Fruit fly (Drosophila melanogaster): Measurements from ENCODE around the gene sowah.

sowah gene

dm6 chr3L:12551671-12552070 lies 20.7 kb downstream of the sowah start (continued):
- TF ChIP-seq ken (GFP tag; IDR thresholded peaks at IDR 0.05): no peak
- peak; percentile 7 to 24 for TF ChIP-seq bsh (GFP tag; optimal IDR thresholded peaks at IDR 0.05)
- no peak for TF ChIP-seq lola (GFP tag; optimal IDR thresholded peaks at IDR 0.05)
- peak; percentile 10 for TF ChIP-seq CG1603 (tag; optimal IDR thresholded peaks at IDR 0.05)
- TF ChIP-seq wdn (GFP tag; IDR thresholded peaks at IDR 0.05): no peak
- TF ChIP-seq Deaf1 (tag; optimal IDR thresholded peaks at IDR 0.05): no peak
- no peak for TF ChIP-seq CG30403 (GFP tag; optimal IDR thresholded peaks at IDR 0.05)
- no peak for TF ChIP-seq cato (GFP tag; optimal IDR thresholded peaks at IDR 0.05; ENCODE audit: borderline replicate concordance)
- TF ChIP-seq CG11723 (GFP tag; optimal IDR thresholded peaks at IDR 0.05): no peak
- TF ChIP-seq abd-A (tag; optimal IDR thresholded peaks at IDR 0.05): no peak
- TF ChIP-seq Doc3 (GFP tag; IDR thresholded peaks at IDR 0.05; ENCODE audit: partially characterized antibody): no peak
- TF ChIP-seq CG31441 (GFP tag; IDR thresholded peaks at IDR 0.05): no peak
- no peak for TF ChIP-seq Trl (optimal IDR thresholded peaks at IDR 0.05)
- no peak for TF ChIP-seq Trl (GFP tag; optimal IDR thresholded peaks at IDR 0.05)
- no peak for TF ChIP-seq CG8944 (GFP tag; optimal IDR thresholded peaks at IDR 0.05)
- no peak for TF ChIP-seq pan (optimal IDR thresholded peaks at IDR 0.05)
- TF ChIP-seq pan (GFP tag; optimal IDR thresholded peaks at IDR 0.05 in 1 of 2, IDR thresholded peaks at IDR 0.05 in 1 of 2): peak in 1 of 2 experiments; percentile 47
- peak; percentile 49 for TF ChIP-seq lbe (GFP tag; optimal IDR thresholded peaks at IDR 0.05)
- no peak for TF ChIP-seq prd (optimal IDR thresholded peaks at IDR 0.05)
- TF ChIP-seq prd (GFP tag; IDR thresholded peaks at IDR 0.05): peak; percentile 71
- peak; percentile 13 for TF ChIP-seq Sox102F (GFP tag; optimal IDR thresholded peaks at IDR 0.05)
- no peak for TF ChIP-seq btn (GFP tag; optimal IDR thresholded peaks at IDR 0.05)
- TF ChIP-seq cad (GFP tag; optimal IDR thresholded peaks at IDR 0.05): no peak
- peak; percentile 67; the same call in 1 of the 3 replicates for TF ChIP-seq ci (GFP tag; IDR thresholded peaks at IDR 0.05)
- TF ChIP-seq pum (GFP tag; optimal IDR thresholded peaks at IDR 0.05): no peak
- peak; percentile 42; the same call in 1 of the 2 replicates for TF ChIP-seq Xrp1 (GFP tag; IDR thresholded peaks at IDR 0.05)
- TF ChIP-seq tup (GFP tag; optimal IDR thresholded peaks at IDR 0.05): no peak
- TF ChIP-seq mam (GFP tag; optimal IDR thresholded peaks at IDR 0.05): no peak
- no peak for TF ChIP-seq Dip3 (GFP tag; optimal IDR thresholded peaks at IDR 0.05)
- TF ChIP-seq CG6689 (GFP tag; IDR thresholded peaks at IDR 0.05): 0 out of 2 replicates have a peak, but pooled peaks have one; percentile 23
- TF ChIP-seq z (GFP tag; IDR thresholded peaks at IDR 0.05): 0 out of 3 replicates have a peak, but pooled peaks have one; percentile 4
- TF ChIP-seq CG6254 (GFP tag; optimal IDR thresholded peaks at IDR 0.05): no peak
- no peak for TF ChIP-seq zf30C (GFP tag; optimal IDR thresholded peaks at IDR 0.05)
- TF ChIP-seq CG2875 (GFP tag; optimal IDR thresholded peaks at IDR 0.05): no peak
- TF ChIP-seq ase (GFP tag; IDR thresholded peaks at IDR 0.05): no peak
- TF ChIP-seq NfI (GFP tag; optimal IDR thresholded peaks at IDR 0.05): no peak
- TF ChIP-seq trh (GFP tag; optimal IDR thresholded peaks at IDR 0.05): no peak
- no peak for TF ChIP-seq Chrac-16 (GFP tag; optimal IDR thresholded peaks at IDR 0.05)
- TF ChIP-seq CG43689 (GFP tag; IDR thresholded peaks at IDR 0.05): no peak
- TF ChIP-seq CG16863 (GFP tag; optimal IDR thresholded peaks at IDR 0.05): no peak
- no peak for TF ChIP-seq jumu (GFP tag; optimal IDR thresholded peaks at IDR 0.05)
- TF ChIP-seq fu2 (GFP tag; optimal IDR thresholded peaks at IDR 0.05): no peak
- TF ChIP-seq CG8765 (GFP tag; IDR thresholded peaks at IDR 0.05): peak; percentile 45; the same call in 1 of the 2 replicates
- TF ChIP-seq CG32532 (GFP tag; IDR thresholded peaks at IDR 0.05): no peak
- TF ChIP-seq CG7745 (tag; optimal IDR thresholded peaks at IDR 0.05): no peak
- no peak for TF ChIP-seq dm (GFP tag; optimal IDR thresholded peaks at IDR 0.05)
- no peak for TF ChIP-seq CG12299 (tag; optimal IDR thresholded peaks at IDR 0.05)
- TF ChIP-seq CG15601 (tag; optimal IDR thresholded peaks at IDR 0.05): no peak
- TF ChIP-seq NFAT (GFP tag; IDR thresholded peaks at IDR 0.05): no peak
- TF ChIP-seq Meics (GFP tag; optimal IDR thresholded peaks at IDR 0.05): no peak
- 0 out of 2 replicates have a peak, but pooled peaks have one; percentile 26 for TF ChIP-seq lmd (GFP tag; IDR thresholded peaks at IDR 0.05)
- no peak for TF ChIP-seq run (tag; optimal IDR thresholded peaks at IDR 0.05)
